Worm (Caenorhabditis elegans) whole organism, mixed stage, embryonic: ENCODE data around the gene T21E8.5.

Experiments used
- ceh-39 ChIP-seq: fragments of 150-350 bp; optimal IDR thresholded peaks from 2 replicates; lab custom pipeline; 2014; ENCODE audit warnings: missing biosample characterization, missing genetic modification characterization
- drap-1 ChIP-seq: fragments of 200-800 bp; sonication (Bioruptor generic); optimal IDR thresholded peaks from 3 replicates; lab custom pipeline; 2018; ENCODE audit warnings: mild to moderate bottlenecking, missing genetic modification characterization, missing compliant biosample characterization
- elt-3 ChIP-seq: fragments of 150-350 bp; optimal IDR thresholded peaks from 2 replicates; lab custom pipeline; 2014; ENCODE audit warnings: missing biosample characterization, missing genetic modification characterization
- ham-2 ChIP-seq: fragments of 200-800 bp; sonication (Bioruptor generic); optimal IDR thresholded peaks from 2 replicates; lab custom pipeline; 2018; ENCODE audit warnings: mild to moderate bottlenecking, missing genetic modification characterization, missing compliant biosample characterization
- lin-13 ChIP-seq: fragments of 150-350 bp; optimal IDR thresholded peaks from 2 replicates; lab custom pipeline; 2014; ENCODE audit warnings: missing biosample characterization, missing genetic modification characterization
- lin-32 ChIP-seq: fragments of 200-800 bp; sonication (Bioruptor generic); optimal IDR thresholded peaks from 2 replicates; lab custom pipeline; 2018; ENCODE audit warnings: mild to moderate bottlenecking, missing genetic modification characterization, missing compliant biosample characterization
- nhr-12 ChIP-seq: fragments of 150-350 bp; optimal IDR thresholded peaks from 2 replicates; lab custom pipeline; 2014; ENCODE audit warnings: missing biosample characterization, missing genetic modification characterization
- nhr-2 ChIP-seq: fragments of 150-350 bp; optimal IDR thresholded peaks from 2 replicates; lab custom pipeline; 2014; ENCODE audit warnings: missing biosample characterization, missing genetic modification characterization
- nhr-28 ChIP-seq: fragments of 150-350 bp; optimal IDR thresholded peaks from 2 replicates; lab custom pipeline; 2014; ENCODE audit warnings: missing biosample characterization, missing genetic modification characterization
- nhr-76 ChIP-seq: sonication (generic microtip); optimal IDR thresholded peaks from 2 replicates; lab custom pipeline; 2017; ENCODE audit warnings: missing biosample characterization, missing genetic modification characterization
- sem-2 ChIP-seq: fragments of 200-800 bp; sonication (Bioruptor generic); optimal IDR thresholded peaks from 2 replicates; lab custom pipeline; 2018; ENCODE audit warnings: mild to moderate bottlenecking, missing genetic modification characterization, missing compliant biosample characterization
- snpc-4 ChIP-seq: fragments of 150-350 bp; optimal IDR thresholded peaks from 2 replicates; lab custom pipeline; 2014; ENCODE audit warnings: missing biosample characterization, missing genetic modification characterization
- sptf-1 ChIP-seq: sonication (generic microtip); optimal IDR thresholded peaks from 2 replicates; lab custom pipeline; 2017; ENCODE audit warnings: mild to moderate bottlenecking, missing genetic modification characterization, moderate library complexity, missing compliant biosample characterization
- unc-39 ChIP-seq: fragments of 150-350 bp; optimal IDR thresholded peaks from 2 replicates; lab custom pipeline; 2014; ENCODE audit warnings: missing biosample characterization, missing genetic modification characterization

DNA sequence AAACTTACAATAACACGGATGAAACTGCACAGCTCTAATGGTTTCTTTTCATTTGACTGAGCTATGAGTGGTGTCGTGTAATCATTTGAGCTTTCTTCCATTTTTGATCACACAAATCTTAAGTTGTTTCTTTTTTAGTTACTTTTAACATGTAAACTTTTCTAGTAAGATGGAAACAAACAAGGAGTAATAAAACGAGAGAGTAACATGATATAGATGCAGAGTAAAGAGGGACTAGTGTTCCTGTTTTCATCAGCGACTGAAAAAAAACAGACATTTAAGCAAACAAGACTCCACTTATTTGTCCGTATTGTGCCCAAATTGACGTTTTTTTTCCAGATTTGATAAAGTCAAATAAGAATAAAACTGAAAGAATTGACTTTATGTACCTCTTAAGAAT lies 15.8 kb upstream of the T21E8.5 start, which contains the start of gene pgp-7:
- TF ChIP-seq lin-32 (GFP tag; lab: Kevin White, UChicago) = no peak
- TF ChIP-seq unc-39 (tag; lab: Kevin White, UChicago) = no peak
- TF ChIP-seq nhr-12 (tag; lab: Kevin White, UChicago) = no peak
- TF ChIP-seq nhr-76 (tag; lab: Kevin White, UChicago) = no peak
- no peak for TF ChIP-seq sptf-1 (tag; lab: Kevin White, UChicago)
- TF ChIP-seq ham-2 (GFP tag; lab: Kevin White, UChicago) = no peak
- TF ChIP-seq elt-3 (tag; lab: Kevin White, UChicago) = no peak
- TF ChIP-seq snpc-4 (tag; lab: Kevin White, UChicago) = no peak
- no peak for TF ChIP-seq nhr-28 (tag; lab: Kevin White, UChicago)
- no peak for TF ChIP-seq drap-1 (GFP tag; lab: Kevin White, UChicago)
- TF ChIP-seq sem-2 (GFP tag; lab: Kevin White, UChicago) = no peak
- no peak for TF ChIP-seq ceh-39
- TF ChIP-seq nhr-2 = no peak
- TF ChIP-seq lin-13 (tag; lab: Kevin White, UChicago) = no peak
